Worm (Caenorhabditis elegans) whole organism, early embryonic: ENCODE data around the gene Y53F4B.1.

ENCODE experiments used
- B0310.2 ChIP-seq: sonication (generic microtip); optimal IDR thresholded peaks from 2 replicates; lab custom pipeline; 2016; ENCODE audit warnings: mild to moderate bottlenecking, missing genetic modification characterization, missing compliant biosample characterization
- F13C5.2 ChIP-seq: sonication (generic microtip); optimal IDR thresholded peaks from 2 replicates; lab custom pipeline; 2017; ENCODE audit warnings: mild to moderate bottlenecking, missing genetic modification characterization, inconsistent platforms, missing compliant biosample characterization
- ceh-13 ChIP-seq: fragments of 200-800 bp; sonication (Bioruptor generic); optimal IDR thresholded peaks from 2 replicates; lab custom pipeline; 2018; ENCODE audit warnings: mild to moderate bottlenecking, missing genetic modification characterization, missing compliant biosample characterization
- ceh-36 ChIP-seq: sonication (generic microtip); optimal IDR thresholded peaks from 2 replicates; lab custom pipeline; 2016; ENCODE audit warnings: missing genetic modification characterization, inconsistent platforms, missing compliant biosample characterization
- hmg-4 ChIP-seq: fragments of 200-800 bp; sonication (Bioruptor generic); optimal IDR thresholded peaks from 2 replicates; lab custom pipeline; 2018; ENCODE audit warnings: mild to moderate bottlenecking, missing genetic modification characterization, missing compliant biosample characterization
- hnd-1 ChIP-seq: sonication (generic microtip); optimal IDR thresholded peaks from 2 replicates; lab custom pipeline; 2016; ENCODE audit warnings: missing genetic modification characterization, missing compliant biosample characterization
- tbx-37 ChIP-seq: fragments of 200-800 bp; sonication (Bioruptor generic); conservative IDR thresholded peaks from 2 replicates; pipeline ENCODE4 v1.3.6; 2022; ENCODE audit warnings: missing genetic modification reagents, missing genetic modification characterization, missing compliant biosample characterization
- tra-4 ChIP-seq: sonication (generic microtip); optimal IDR thresholded peaks from 2 replicates; lab custom pipeline; 2017; ENCODE audit warnings: missing genetic modification characterization, missing compliant biosample characterization

- TF ChIP-seq hmg-4: no peak
- no peak for TF ChIP-seq F13C5.2
- TF ChIP-seq tbx-37 (GFP tag; lab: Robert Waterston, UW): no peak
- TF ChIP-seq ceh-36 (tag; lab: Kevin White, UChicago): no peak
- no peak for TF ChIP-seq ceh-13 (GFP tag; lab: Kevin White, UChicago)
- TF ChIP-seq B0310.2 (tag; lab: Kevin White, UChicago): no peak
- TF ChIP-seq hnd-1 (tag; lab: Kevin White, UChicago): no peak
- no peak for TF ChIP-seq tra-4 (tag; lab: Kevin White, UChicago)
Observed at ce11 chrII:14910307-14910706, 47.7 kb downstream of the Y53F4B.1 start, which contains the start of gene R03C1.1.
